Worm (Caenorhabditis elegans) whole organism, L1 larva: ENCODE data around the gene C05C9.1.

Source experiments
- F16B12.6 ChIP-seq: fragments of 150-350 bp; optimal IDR thresholded peaks from 2 replicates; lab custom pipeline; 2014; ENCODE audit warnings: missing biosample characterization, missing genetic modification characterization
- Y116A8C.19 ChIP-seq: sonication (generic microtip); optimal IDR thresholded peaks from 2 replicates; lab custom pipeline; 2016; ENCODE audit warnings: missing compliant biosample characterization, missing genetic modification characterization, borderline replicate concordance
- aha-1 ChIP-seq: fragments of 150-350 bp; optimal IDR thresholded peaks from 2 replicates; lab custom pipeline; 2014; ENCODE audit warnings: missing biosample characterization, missing genetic modification characterization
- aly-2 ChIP-seq: fragments of 150-350 bp; optimal IDR thresholded peaks from 2 replicates; lab custom pipeline; 2014; ENCODE audit warnings: missing biosample characterization, missing genetic modification characterization
- blmp-1 ChIP-seq: fragments of 150-350 bp; optimal IDR thresholded peaks from 2 replicates; lab custom pipeline; 2014; ENCODE audit warnings: missing biosample characterization, missing genetic modification characterization
- ceh-82 ChIP-seq, 3 experiments: fragments of 150-350 bp in 1 of 3; sonication (generic microtip) in 2 of 3; optimal IDR thresholded peaks; 2 replicates each; lab custom pipeline; 2014 to 2017; ENCODE audit warnings: missing biosample characterization in 3 of 3, missing genetic modification characterization in 3 of 3
- ceh-88 ChIP-seq: fragments of 200-800 bp; sonication (Bioruptor generic); IDR thresholded peaks from 2 replicates; pipeline ENCODE4 v1.3.6; 2022; ENCODE audit warnings: missing genetic modification characterization, missing compliant biosample characterization
- ceh-90 ChIP-seq: sonication (generic microtip); optimal IDR thresholded peaks from 2 replicates; lab custom pipeline; 2016; ENCODE audit warnings: missing genetic modification characterization, missing compliant biosample characterization
- ces-1 ChIP-seq: fragments of 150-350 bp; optimal IDR thresholded peaks from 2 replicates; lab custom pipeline; 2014; ENCODE audit warnings: missing biosample characterization, missing genetic modification reagents, missing genetic modification characterization
- elt-3 ChIP-seq, 6 experiments: fragments of 150-350 bp in 1 of 6; sonication (generic microtip); optimal IDR thresholded peaks; 2 replicates each; lab custom pipeline; 2017 to 2018; ENCODE audit warnings: missing biosample characterization in 6 of 6, missing genetic modification characterization in 6 of 6, inconsistent platforms in 1 of 6
- grh-1 ChIP-seq: fragments of 200-800 bp; sonication (Bioruptor generic); IDR thresholded peaks from 2 replicates; pipeline ENCODE4 v1.3.6; 2022; ENCODE audit warnings: missing genetic modification reagents, missing genetic modification characterization, missing compliant biosample characterization
- hlh-4 ChIP-seq: sonication (generic microtip); optimal IDR thresholded peaks from 2 replicates; lab custom pipeline; 2016; ENCODE audit warnings: mild to moderate bottlenecking, missing genetic modification characterization, missing compliant biosample characterization
- hpl-2 ChIP-seq: fragments of 150-350 bp; optimal IDR thresholded peaks from 2 replicates; lab custom pipeline; 2014; ENCODE audit warnings: missing biosample characterization, missing genetic modification reagents, missing genetic modification characterization
- irx-1 ChIP-seq: sonication (generic microtip); optimal IDR thresholded peaks from 2 replicates; lab custom pipeline; 2016; ENCODE audit warnings: missing genetic modification characterization, missing compliant biosample characterization
- jun-1 ChIP-seq: fragments of 150-350 bp; optimal IDR thresholded peaks from 2 replicates; lab custom pipeline; 2014; ENCODE audit warnings: missing biosample characterization, missing genetic modification reagents, missing genetic modification characterization
- lin-15B ChIP-seq: fragments of 150-350 bp; sonication (generic microtip); optimal IDR thresholded peaks from 3 replicates; lab custom pipeline; 2014; ENCODE audit warnings: missing biosample characterization, missing genetic modification characterization
- lir-3 ChIP-seq: sonication (generic microtip); optimal IDR thresholded peaks from 2 replicates; lab custom pipeline; 2016; ENCODE audit warnings: mild to moderate bottlenecking, missing genetic modification characterization, moderate library complexity, missing compliant biosample characterization; ENCODE audit not compliant: poor library complexity
- lsy-2 ChIP-seq, 2 experiments: fragments of 150-350 bp; optimal IDR thresholded peaks; 2 replicates each; lab custom pipeline; 2014; ENCODE audit warnings: missing biosample characterization in 2 of 2, missing genetic modification characterization in 2 of 2
- mab-9 ChIP-seq: fragments of 200-800 bp; sonication (Bioruptor generic); IDR thresholded peaks from 2 replicates; pipeline ENCODE4 v1.3.6; 2022; ENCODE audit warnings: missing genetic modification reagents, missing genetic modification characterization, missing compliant biosample characterization
- nhr-12 ChIP-seq: sonication (generic microtip); optimal IDR thresholded peaks from 2 replicates; lab custom pipeline; 2017; ENCODE audit warnings: missing biosample characterization, missing genetic modification characterization
- nhr-19 ChIP-seq: fragments of 200-800 bp; sonication (Bioruptor generic); conservative IDR thresholded peaks from 2 replicates; pipeline ENCODE4 v1.3.6; 2022; ENCODE audit warnings: missing genetic modification characterization, missing compliant biosample characterization
- nhr-20 ChIP-seq: sonication (generic microtip); optimal IDR thresholded peaks from 2 replicates; lab custom pipeline; 2016; ENCODE audit warnings: mild to moderate bottlenecking, missing genetic modification characterization, missing compliant biosample characterization
- nhr-47 ChIP-seq: sonication (generic microtip); optimal IDR thresholded peaks from 2 replicates; lab custom pipeline; 2016; ENCODE audit warnings: mild to moderate bottlenecking, missing genetic modification characterization, moderate library complexity, missing compliant biosample characterization
- nhr-84 ChIP-seq: sonication (generic microtip); optimal IDR thresholded peaks from 2 replicates; lab custom pipeline; 2017; ENCODE audit warnings: missing biosample characterization, missing genetic modification characterization
- nhr-85 ChIP-seq: sonication (generic microtip); peaks from one replicate; lab custom pipeline; 2016; ENCODE audit warnings: missing genetic modification characterization, inconsistent platforms, missing compliant biosample characterization
- nhr-90 ChIP-seq: sonication (generic microtip); optimal IDR thresholded peaks from 2 replicates; lab custom pipeline; 2016; ENCODE audit warnings: mild to moderate bottlenecking, missing genetic modification characterization, missing compliant biosample characterization; ENCODE audit not compliant: poor library complexity
- pag-3 ChIP-seq: sonication (generic microtip); optimal IDR thresholded peaks from 2 replicates; lab custom pipeline; 2017; ENCODE audit warnings: missing genetic modification characterization, mild to moderate bottlenecking, missing compliant biosample characterization, antibody characterized with exemption, borderline replicate concordance; ENCODE audit not compliant: insufficient read depth
- pax-3 ChIP-seq: fragments of 200-800 bp; sonication (Bioruptor generic); optimal IDR thresholded peaks from 2 replicates; lab custom pipeline; 2018; ENCODE audit warnings: mild to moderate bottlenecking, missing genetic modification characterization, moderate library complexity, missing compliant biosample characterization
- pqm-1 ChIP-seq: sonication (generic microtip); optimal IDR thresholded peaks from 3 replicates; lab custom pipeline; 2017; ENCODE audit warnings: missing biosample characterization, missing genetic modification characterization
- snu-23 ChIP-seq: sonication (generic microtip); optimal IDR thresholded peaks from 2 replicates; lab custom pipeline; 2016; ENCODE audit warnings: missing genetic modification characterization, missing compliant biosample characterization
- sox-4 ChIP-seq: sonication (generic microtip); optimal IDR thresholded peaks from 2 replicates; lab custom pipeline; 2016; ENCODE audit warnings: missing genetic modification characterization, missing compliant biosample characterization
- sup-37 ChIP-seq: fragments of 200-800 bp; sonication (Bioruptor generic); optimal IDR thresholded peaks from 2 replicates; lab custom pipeline; 2018; ENCODE audit warnings: mild to moderate bottlenecking, missing genetic modification characterization, missing compliant biosample characterization
- swsn-7 ChIP-seq: sonication (generic microtip); optimal IDR thresholded peaks from 2 replicates; lab custom pipeline; 2016; ENCODE audit warnings: missing genetic modification characterization, missing compliant biosample characterization
- unc-30 ChIP-seq: sonication (generic microtip); optimal IDR thresholded peaks from 2 replicates; lab custom pipeline; 2017; ENCODE audit warnings: missing biosample characterization, missing genetic modification characterization
- unc-98 ChIP-seq: fragments of 200-800 bp; sonication (Bioruptor generic); IDR thresholded peaks from 2 replicates; pipeline ENCODE4 v1.3.6; 2022; ENCODE audit warnings: missing genetic modification characterization, missing compliant biosample characterization
- zag-1 ChIP-seq: fragments of 150-350 bp; optimal IDR thresholded peaks from 2 replicates; lab custom pipeline; 2014; ENCODE audit warnings: missing biosample characterization, missing genetic modification characterization
- ztf-11 ChIP-seq, 2 experiments: sonication (generic microtip); optimal IDR thresholded peaks; 2 replicates each; lab custom pipeline; 2016 to 2017; ENCODE audit warnings: missing genetic modification characterization in 2 of 2, missing biosample characterization in 1 of 2, missing compliant biosample characterization in 1 of 2

The C05C9.1 gene

DNA sequence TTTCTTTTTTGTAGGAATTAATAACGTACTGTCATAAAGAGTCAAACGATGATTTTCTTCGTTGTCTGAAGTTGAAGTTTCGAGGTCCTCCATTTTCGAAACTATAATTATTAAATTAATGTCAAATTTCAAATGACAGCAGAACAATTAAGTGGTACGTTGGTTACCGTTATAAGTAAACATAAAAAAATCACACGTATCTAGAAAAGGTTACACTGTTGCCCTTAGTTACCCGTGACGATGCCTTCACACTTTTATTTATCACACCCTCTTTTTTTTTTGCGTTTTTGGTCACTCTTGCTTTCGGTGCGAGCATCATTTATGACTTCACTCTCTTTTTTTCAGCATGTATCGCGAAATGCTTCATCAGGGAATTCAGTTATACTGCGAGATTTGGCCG lies 7.9 kb upstream of the C05C9.1 start, which contains the start of the genes C05C9.3 and C05C9.2:
TSS of gene C05C9.3 (minus strand) at position 101 of the 400 bp plus-strand sequence.
TSS of gene C05C9.2 (plus strand) at position 346 of the 400 bp plus-strand sequence.
- TF ChIP-seq nhr-90 (tag; lab: Kevin White, UChicago): no peak
- TF ChIP-seq aha-1: no peak
- no peak for TF ChIP-seq Y116A8C.19 (tag; lab: Kevin White, UChicago)
- TF ChIP-seq jun-1: no peak
- no peak for TF ChIP-seq unc-98 (GFP tag; lab: Robert Waterston, UW)
- no peak for TF ChIP-seq lsy-2 (tag; optimal IDR thresholded peaks at IDR 0.05; lab: Kevin White, UChicago)
- TF ChIP-seq pax-3 (tag; lab: Kevin White, UChicago): no peak
- no peak for TF ChIP-seq ceh-82 (tag; optimal IDR thresholded peaks at IDR 0.05; lab: Kevin White, UChicago)
- no peak for TF ChIP-seq grh-1
- TF ChIP-seq pag-3 (tag; lab: Kevin White, UChicago): no peak
- TF ChIP-seq nhr-85 (tag; lab: Kevin White, UChicago): no peak
- no peak for TF ChIP-seq pqm-1
- no peak for TF ChIP-seq hpl-2
- no peak for TF ChIP-seq nhr-84 (tag; lab: Kevin White, UChicago)
- no peak for TF ChIP-seq nhr-20
- no peak for TF ChIP-seq lin-15B (tag; lab: Kevin White, UChicago)
- TF ChIP-seq nhr-19 (GFP tag; lab: Robert Waterston, UW): no peak
- TF ChIP-seq ceh-90 (tag; lab: Kevin White, UChicago): no peak

DNA sequence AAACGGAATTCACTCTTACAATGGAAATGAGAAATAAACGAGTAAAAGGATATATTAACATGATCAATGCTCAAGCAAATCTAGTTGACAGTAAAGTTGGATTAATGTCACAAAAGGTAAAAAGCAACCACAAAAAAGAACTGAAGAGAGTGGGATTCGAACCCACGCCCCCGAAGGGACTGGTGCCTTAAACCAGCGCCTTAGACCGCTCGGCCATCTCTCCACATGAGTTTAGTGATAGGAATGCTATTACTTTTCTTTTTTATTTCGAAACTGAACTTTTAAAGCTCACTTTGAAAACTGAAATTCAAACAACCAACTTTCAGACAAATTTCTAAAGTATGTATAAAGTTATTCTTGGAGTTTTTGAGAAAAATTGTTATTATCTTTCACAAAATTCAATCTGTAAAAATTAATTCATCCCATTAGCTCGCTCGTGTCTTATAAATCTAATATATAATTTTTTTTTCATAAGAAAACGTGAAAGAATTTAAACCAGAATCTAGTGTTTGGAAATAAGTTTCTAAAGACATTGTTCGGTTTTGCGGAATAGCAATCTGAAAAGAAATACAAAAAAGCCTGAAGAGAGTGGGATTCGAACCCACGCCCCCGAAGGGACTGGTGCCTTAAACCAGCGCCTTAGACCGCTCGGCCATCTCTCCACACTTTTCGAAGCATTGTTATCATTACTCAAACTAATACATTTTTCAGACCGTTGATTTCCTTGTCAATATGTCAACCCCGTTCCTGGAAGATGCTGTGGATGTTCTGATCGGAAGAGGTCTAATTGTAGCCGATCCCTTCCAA lies 2.3 kb downstream of the C05C9.1 start:
- TF ChIP-seq sup-37 (GFP tag; lab: Kevin White, UChicago) (no peak), nhr-90 (tag; lab: Kevin White, UChicago) (no peak), blmp-1 (no peak), ztf-11 (tag; optimal IDR thresholded peaks at IDR 0.05; lab: Kevin White, UChicago) (no peak), swsn-7 (no peak), nhr-47 (tag; lab: Kevin White, UChicago) (no peak), pqm-1 (no peak), irx-1 (no peak), ceh-90 (tag; lab: Kevin White, UChicago) (no peak), aly-2 (tag; lab: Kevin White, UChicago) (no peak), F16B12.6 (tag; lab: Kevin White, UChicago) (no peak), nhr-12 (tag; lab: Kevin White, UChicago) (no peak), unc-30 (tag; lab: Kevin White, UChicago) (no peak), zag-1 (no peak), ces-1 (GFP tag; lab: Kevin White, UChicago) (no peak)

DNA sequence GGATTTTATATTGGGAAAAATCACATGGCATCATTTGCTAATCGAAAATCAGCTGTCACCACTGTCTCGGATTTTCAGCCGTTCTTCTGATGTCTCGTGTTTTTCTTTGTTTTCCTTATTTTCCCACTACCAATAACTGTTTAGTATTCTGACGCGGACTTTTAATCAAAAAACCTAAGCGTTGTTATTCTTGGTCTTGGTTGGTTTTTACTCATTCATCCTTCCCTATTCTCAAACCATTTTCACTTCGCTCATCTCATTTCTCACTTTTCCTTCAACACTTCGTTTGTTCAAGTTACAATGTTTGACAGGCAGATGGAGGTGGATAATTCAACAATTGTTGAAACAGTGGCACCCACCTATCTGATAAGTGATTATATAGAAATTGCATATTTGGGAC lies 18.0 kb downstream of the C05C9.1 start, which contains the start of gene gnrr-6:
TSS of gene gnrr-6 (plus strand) at position 301 of the 400 bp plus-strand sequence.
- TF ChIP-seq ceh-82 (tag; optimal IDR thresholded peaks at IDR 0.05; lab: Kevin White, UChicago) (no peak), lir-3 (no peak), ces-1 (GFP tag; lab: Kevin White, UChicago) (no peak), nhr-19 (GFP tag; lab: Robert Waterston, UW) (no peak), hlh-4 (tag; lab: Kevin White, UChicago) (no peak), pax-3 (tag; lab: Kevin White, UChicago) (no peak), ceh-88 (GFP tag; lab: Robert Waterston, UW) (no peak)

ce11 chrX:11185498-11185897 lies 24.9 kb downstream of the C05C9.1 start, which contains the start of gene gnrr-7:
Gene gnrr-7, plus strand, starts transcription at chrX:11185798.
- TF ChIP-seq snu-23 (no peak), ztf-11 (tag; optimal IDR thresholded peaks at IDR 0.05; lab: Kevin White, UChicago) (no peak), mab-9 (GFP tag; lab: Robert Waterston, UW) (no peak), lsy-2 (tag; optimal IDR thresholded peaks at IDR 0.05; lab: Kevin White, UChicago) (no peak), aly-2 (tag; lab: Kevin White, UChicago) (no peak), pag-3 (tag; lab: Kevin White, UChicago) (no peak), nhr-20 (no peak), elt-3 (tag; optimal IDR thresholded peaks at IDR 0.05; lab: Kevin White, UChicago) (no peak), sox-4 (tag; lab: Kevin White, UChicago) (no peak), nhr-84 (tag; lab: Kevin White, UChicago) (no peak)
